Worm (Caenorhabditis elegans) whole organism, L4 larva: ENCODE data around the gene F08D12.3.

Source experiments
- D1046.2 ChIP-seq: fragments of 200-800 bp; sonication (Bioruptor generic); IDR thresholded peaks from 2 replicates; pipeline ENCODE4 v1.3.6; 2022; ENCODE audit warnings: missing genetic modification characterization, missing compliant biosample characterization
- F26F4.8 ChIP-seq: fragments of 200-800 bp; sonication (Bioruptor generic); conservative IDR thresholded peaks from 2 replicates; pipeline ENCODE4 v1.3.6; 2022; ENCODE audit warnings: missing genetic modification characterization, missing compliant biosample characterization
- F44E2.7 ChIP-seq: fragments of 200-800 bp; sonication (Bioruptor generic); IDR thresholded peaks from 2 replicates; pipeline ENCODE4 v2.1.2; 2022; ENCODE audit warnings: missing genetic modification characterization, missing compliant biosample characterization
- F49E8.2 ChIP-seq: sonication (generic microtip); optimal IDR thresholded peaks from 2 replicates; lab custom pipeline; 2016; ENCODE audit warnings: missing compliant biosample characterization, mild to moderate bottlenecking, missing genetic modification characterization, borderline replicate concordance
- T20F7.1 ChIP-seq: fragments of 200-800 bp; sonication (Bioruptor generic); optimal IDR thresholded peaks from 2 replicates; lab custom pipeline; 2018; ENCODE audit warnings: mild to moderate bottlenecking, missing genetic modification characterization, missing compliant biosample characterization
- Y105C5A.15 ChIP-seq: fragments of 200-800 bp; sonication (Bioruptor generic); IDR thresholded peaks from 2 replicates; pipeline ENCODE4 v1.3.6; 2022; ENCODE audit warnings: missing genetic modification characterization, missing compliant biosample characterization
- Y48G9A.11 ChIP-seq: fragments of 200-800 bp; sonication (Bioruptor generic); IDR thresholded peaks from 2 replicates; pipeline ENCODE4 v1.3.6; 2022; ENCODE audit warnings: missing genetic modification reagents, missing genetic modification characterization, missing compliant biosample characterization
- Y5F2A.4 ChIP-seq: fragments of 200-800 bp; sonication (Bioruptor generic); optimal IDR thresholded peaks from 2 replicates; lab custom pipeline; 2018; ENCODE audit warnings: mild to moderate bottlenecking, missing genetic modification characterization, missing compliant biosample characterization
- aha-1 ChIP-seq: fragments of 150-350 bp; peaks from one replicate; lab custom pipeline; 2014; ENCODE audit warnings: missing biosample characterization, missing genetic modification characterization
- arid-1 ChIP-seq: fragments of 200-800 bp; sonication (Bioruptor generic); conservative IDR thresholded peaks from 2 replicates; pipeline ENCODE4 v1.3.6; 2022; ENCODE audit warnings: missing genetic modification reagents, missing genetic modification characterization, missing compliant biosample characterization
- ceh-20 ChIP-seq: fragments of 200-800 bp; sonication (Bioruptor generic); IDR thresholded peaks from 2 replicates; pipeline ENCODE4 v1.3.6; 2022; ENCODE audit warnings: missing genetic modification reagents, missing genetic modification characterization, missing compliant biosample characterization
- ces-1 ChIP-seq: fragments of 150-350 bp; sonication (generic microtip); optimal IDR thresholded peaks from 4 replicates; lab custom pipeline; 2014; ENCODE audit warnings: missing biosample characterization, missing genetic modification reagents, missing genetic modification characterization
- ctbp-1 ChIP-seq: fragments of 200-800 bp; sonication (Bioruptor generic); IDR thresholded peaks from 2 replicates; pipeline ENCODE4 v1.3.6; 2022; ENCODE audit warnings: missing genetic modification reagents, missing genetic modification characterization, missing compliant biosample characterization
- daf-16 ChIP-seq, 3 experiments: sonication (generic microtip); optimal IDR thresholded peaks; 2 replicates each; lab custom pipeline; 2016 to 2017; ENCODE audit warnings: missing genetic modification characterization in 3 of 3, missing genetic modification reagents in 3 of 3, mild to moderate bottlenecking in 2 of 3, missing compliant biosample characterization in 2 of 3, missing biosample characterization in 1 of 3, moderate library complexity in 1 of 3
- daf-19 ChIP-seq: fragments of 200-800 bp; sonication (Bioruptor generic); conservative IDR thresholded peaks from 2 replicates; pipeline ENCODE4 v1.3.6; 2022; ENCODE audit warnings: missing genetic modification characterization, missing compliant biosample characterization
- dmd-6 ChIP-seq: fragments of 200-800 bp; sonication (Bioruptor generic); IDR thresholded peaks from 2 replicates; pipeline ENCODE4 v1.3.6; 2022; ENCODE audit warnings: missing genetic modification reagents, missing genetic modification characterization, missing compliant biosample characterization
- dmd-8 ChIP-seq: fragments of 200-800 bp; sonication (Bioruptor generic); IDR thresholded peaks from 2 replicates; pipeline ENCODE4 v1.3.6; 2022; ENCODE audit warnings: missing genetic modification characterization, missing compliant biosample characterization
- dmd-9 ChIP-seq: fragments of 200-800 bp; sonication (Bioruptor generic); IDR thresholded peaks from 2 replicates; pipeline ENCODE4 v1.3.6; 2022; ENCODE audit warnings: missing genetic modification reagents, missing genetic modification characterization, missing compliant biosample characterization
- egl-43 ChIP-seq: fragments of 200-800 bp; sonication (Bioruptor generic); IDR thresholded peaks from 2 replicates; pipeline ENCODE4 v1.3.6; 2022; ENCODE audit warnings: missing genetic modification reagents, missing genetic modification characterization, missing compliant biosample characterization
- gei-8 ChIP-seq: fragments of 200-800 bp; sonication (Bioruptor generic); optimal IDR thresholded peaks from 2 replicates; lab custom pipeline; 2018; ENCODE audit warnings: mild to moderate bottlenecking, missing genetic modification characterization, missing compliant biosample characterization
- lim-7 ChIP-seq: fragments of 200-800 bp; sonication (Bioruptor generic); IDR thresholded peaks from 2 replicates; pipeline ENCODE4 v1.3.6; 2022; ENCODE audit warnings: missing genetic modification characterization, missing compliant biosample characterization
- lin-1 ChIP-seq: fragments of 200-800 bp; sonication (Bioruptor generic); IDR thresholded peaks from 2 replicates; pipeline ENCODE4 v1.3.6; 2022; ENCODE audit warnings: missing genetic modification reagents, missing genetic modification characterization, missing compliant biosample characterization
- lin-13 ChIP-seq: fragments of 150-350 bp; optimal IDR thresholded peaks from 2 replicates; lab custom pipeline; 2014; ENCODE audit warnings: missing biosample characterization, missing genetic modification reagents, missing genetic modification characterization
- lin-29 ChIP-seq: fragments of 200-800 bp; sonication (Bioruptor generic); IDR thresholded peaks from 2 replicates; pipeline ENCODE4 v1.3.6; 2022; ENCODE audit warnings: missing genetic modification reagents, missing genetic modification characterization, missing compliant biosample characterization
- lin-38 ChIP-seq: fragments of 200-800 bp; sonication (Bioruptor generic); IDR thresholded peaks from 2 replicates; pipeline ENCODE4 v1.3.6; 2022; ENCODE audit warnings: missing genetic modification reagents, missing genetic modification characterization, missing compliant biosample characterization
- lsy-2 ChIP-seq, 2 experiments: fragments of 150-350 bp in 1 of 2; sonication (generic microtip) in 1 of 2; optimal IDR thresholded peaks; 2 replicates each; lab custom pipeline; 2014 to 2017; ENCODE audit warnings: missing biosample characterization in 2 of 2, missing genetic modification characterization in 2 of 2
- madf-9 ChIP-seq: fragments of 200-800 bp; sonication (Bioruptor generic); conservative IDR thresholded peaks from 2 replicates; pipeline ENCODE4 v1.3.6; 2022; ENCODE audit warnings: missing genetic modification reagents, missing genetic modification characterization, missing compliant biosample characterization
- mdt-29 ChIP-seq: fragments of 200-800 bp; sonication (Bioruptor generic); IDR thresholded peaks from 2 replicates; pipeline ENCODE4 v1.3.6; 2022; ENCODE audit warnings: missing genetic modification reagents, missing genetic modification characterization, missing compliant biosample characterization
- mes-2 ChIP-seq: sonication (generic microtip); optimal IDR thresholded peaks from 2 replicates; lab custom pipeline; 2016; ENCODE audit warnings: missing genotype, mild to moderate bottlenecking, missing genetic modification characterization, missing compliant biosample characterization; ENCODE audit not compliant: poor library complexity, severe bottlenecking
- nhr-11 ChIP-seq: fragments of 150-350 bp; optimal IDR thresholded peaks from 2 replicates; lab custom pipeline; 2014; ENCODE audit warnings: missing biosample characterization, missing genetic modification characterization
- nhr-25 ChIP-seq: sonication (generic microtip); optimal IDR thresholded peaks from 2 replicates; lab custom pipeline; 2017; ENCODE audit warnings: missing genetic modification characterization, mild to moderate bottlenecking, missing compliant biosample characterization, antibody characterized with exemption, moderate library complexity, borderline replicate concordance; ENCODE audit not compliant: insufficient read depth
- nhr-41 ChIP-seq: fragments of 200-800 bp; sonication (Bioruptor generic); IDR thresholded peaks from 2 replicates; pipeline ENCODE4 v1.3.6; 2022; ENCODE audit warnings: missing genetic modification reagents, missing genetic modification characterization, missing compliant biosample characterization
- nhr-42 ChIP-seq: fragments of 200-800 bp; sonication (Bioruptor generic); IDR thresholded peaks from 2 replicates; pipeline ENCODE4 v1.3.6; 2022; ENCODE audit warnings: missing genetic modification characterization, missing compliant biosample characterization
- nhr-76 ChIP-seq: fragments of 150-350 bp; optimal IDR thresholded peaks from 2 replicates; lab custom pipeline; 2014; ENCODE audit warnings: missing biosample characterization, missing genetic modification characterization
- pqm-1 ChIP-seq: sonication (generic microtip); optimal IDR thresholded peaks from 2 replicates; lab custom pipeline; 2017; ENCODE audit warnings: missing biosample characterization, missing genetic modification characterization
- set-16 ChIP-seq: fragments of 200-800 bp; sonication (Bioruptor generic); IDR thresholded peaks from 2 replicates; pipeline ENCODE4 v1.3.6; 2022; ENCODE audit warnings: missing genetic modification reagents, missing genetic modification characterization, missing compliant biosample characterization
- snpc-1.2 ChIP-seq: fragments of 200-800 bp; sonication (Bioruptor generic); IDR thresholded peaks from 2 replicates; pipeline ENCODE4 v1.3.6; 2022; ENCODE audit warnings: missing genetic modification reagents, missing genetic modification characterization, missing compliant biosample characterization
- spr-1 ChIP-seq: sonication (generic microtip); optimal IDR thresholded peaks from 2 replicates; lab custom pipeline; 2016; ENCODE audit warnings: mild to moderate bottlenecking, missing genetic modification characterization, missing compliant biosample characterization
- tra-1 ChIP-seq: fragments of 200-800 bp; sonication (Bioruptor generic); IDR thresholded peaks from 2 replicates; pipeline ENCODE4 v1.3.6; 2022; ENCODE audit warnings: missing genetic modification reagents, missing genetic modification characterization, missing compliant biosample characterization
- unc-39 ChIP-seq: sonication (generic microtip); optimal IDR thresholded peaks from 2 replicates; lab custom pipeline; 2017; ENCODE audit warnings: missing biosample characterization, missing genetic modification characterization
- unc-62 ChIP-seq, 3 experiments: fragments of 150-350 bp in 1 of 3; sonication (generic microtip); optimal IDR thresholded peaks in 2 of 3; peaks in 1 of 3; 1 replicate in 1 of 3; 2 replicates in 2 of 3; lab custom pipeline; 2014 to 2017; ENCODE audit warnings: missing biosample characterization in 3 of 3, missing genetic modification characterization in 3 of 3, missing genetic modification reagents in 3 of 3, missing genotype in 1 of 3
- vab-7 ChIP-seq: fragments of 200-800 bp; sonication (Bioruptor generic); IDR thresholded peaks from 2 replicates; pipeline ENCODE4 v1.3.6; 2022; ENCODE audit warnings: missing genetic modification reagents, missing genetic modification characterization, missing compliant biosample characterization
- ztf-11 ChIP-seq: fragments of 150-350 bp; optimal IDR thresholded peaks from 2 replicates; lab custom pipeline; 2014; ENCODE audit warnings: missing biosample characterization, missing genetic modification characterization

The F08D12.3 gene

ce11 chrII:2734735-2735134 is 44.6 kb upstream of the F08D12.3 start (continued):
- peak; percentile 15 for TF ChIP-seq nhr-25 (tag; lab: Kevin White, UChicago)
- peak; percentile 59 for TF ChIP-seq mes-2
- peak; percentile 70 for TF ChIP-seq aha-1 (tag; lab: Kevin White, UChicago)
- TF ChIP-seq lsy-2 (tag; optimal IDR thresholded peaks at IDR 0.05; lab: Kevin White, UChicago): peak in 1 of 2 experiments; percentile 30
- peak in 1 of 2 experiments; percentile 47 for TF ChIP-seq unc-62 (GFP tag; optimal IDR thresholded peaks at IDR 0.05 in 1 of 2; lab: Kevin White, UChicago)
- no peak for TF ChIP-seq unc-62 (tag; optimal IDR thresholded peaks at IDR 0.05; lab: Kevin White, UChicago)
- no peak for TF ChIP-seq Y48G9A.11 (GFP tag; lab: Robert Waterston, UW)
- TF ChIP-seq daf-19 (GFP tag; lab: Robert Waterston, UW): no peak

ce11 chrII:2735192-2735591 is 44.2 kb upstream of the F08D12.3 start, which contains the start of gene wdr-31:
TSS of gene wdr-31 (minus strand) at chrII:2735292.
- TF ChIP-seq Y105C5A.15 (GFP tag; lab: Robert Waterston, UW): no peak
- TF ChIP-seq unc-39: no peak
- TF ChIP-seq ztf-11: no peak
- no peak for TF ChIP-seq lin-1 (GFP tag; lab: Robert Waterston, UW)
- TF ChIP-seq dmd-6 (GFP tag; lab: Robert Waterston, UW): no peak
- TF ChIP-seq gei-8 (GFP tag; lab: Kevin White, UChicago): no peak
- no peak for TF ChIP-seq T20F7.1 (GFP tag; lab: Kevin White, UChicago)
- TF ChIP-seq Y5F2A.4 (GFP tag; lab: Kevin White, UChicago): no peak

- peak; percentile 43 for TF ChIP-seq mes-2
- peak; percentile 65 for TF ChIP-seq snpc-1.2 (GFP tag; lab: Robert Waterston, UW)
- peak; percentile 44; the same call in 1 of the 2 replicates for TF ChIP-seq dmd-9 (GFP tag; lab: Robert Waterston, UW)
- TF ChIP-seq nhr-41 (GFP tag; lab: Robert Waterston, UW): 0 out of 2 replicates have a peak, but pooled peaks have one; percentile 31
- TF ChIP-seq nhr-42 (GFP tag; lab: Robert Waterston, UW): no peak
- no peak for TF ChIP-seq Y5F2A.4 (GFP tag; lab: Kevin White, UChicago)
- TF ChIP-seq lin-29 (GFP tag; lab: Robert Waterston, UW): no peak
- peak; percentile 67; the same call in 1 of the 2 replicates for TF ChIP-seq lim-7 (GFP tag; lab: Robert Waterston, UW)
- peak; percentile 46 for TF ChIP-seq lin-13
- TF ChIP-seq spr-1: peak; percentile 6
- TF ChIP-seq lin-38 (GFP tag; lab: Robert Waterston, UW): peak; percentile 63
- no peak for TF ChIP-seq daf-16 (GFP tag; optimal IDR thresholded peaks at IDR 0.05; lab: Kevin White, UChicago)
- peak; percentile 13 for TF ChIP-seq daf-16 (tag; optimal IDR thresholded peaks at IDR 0.05; lab: Kevin White, UChicago)
- TF ChIP-seq ctbp-1 (GFP tag; lab: Robert Waterston, UW): no peak
- peak; percentile 11; the same call in 1 of the 2 replicates for TF ChIP-seq ceh-20 (GFP tag; lab: Robert Waterston, UW)
- TF ChIP-seq set-16: peak; percentile 79
- TF ChIP-seq nhr-11: no peak
- no peak for TF ChIP-seq madf-9
- 0 out of 2 replicates have a peak, but pooled peaks have one; percentile 42 for TF ChIP-seq dmd-8
- 0 out of 2 replicates have a peak, but pooled peaks have one; percentile 44 for TF ChIP-seq tra-1
- TF ChIP-seq mdt-29 (GFP tag; lab: Robert Waterston, UW): peak; percentile 52; the same call in 1 of the 2 replicates
- TF ChIP-seq arid-1 (GFP tag; lab: Robert Waterston, UW): no peak
- TF ChIP-seq F49E8.2 (tag; lab: Kevin White, UChicago): no peak
- peak; percentile 45; the same call in 1 of the 2 replicates for TF ChIP-seq vab-7 (GFP tag; lab: Robert Waterston, UW)
- 0 out of 2 replicates have a peak, but pooled peaks have one; percentile 61 for TF ChIP-seq Y105C5A.15 (GFP tag; lab: Robert Waterston, UW)
- peak; percentile 64; the same call in 1 of the 2 replicates for TF ChIP-seq F26F4.8 (GFP tag; lab: Robert Waterston, UW)
- no peak for TF ChIP-seq nhr-76 (tag; lab: Kevin White, UChicago)
- peak; percentile 80 for TF ChIP-seq aha-1 (tag; lab: Kevin White, UChicago)
- peak; percentile 29; the same call in 1 of the 2 replicates for TF ChIP-seq dmd-6 (GFP tag; lab: Robert Waterston, UW)
- peak; percentile 66 for TF ChIP-seq Y48G9A.11 (GFP tag; lab: Robert Waterston, UW)
- 0 out of 2 replicates have a peak, but pooled peaks have one; percentile 71 for TF ChIP-seq F44E2.7
- TF ChIP-seq ces-1 (GFP tag; lab: Kevin White, UChicago): no peak
- TF ChIP-seq D1046.2: 0 out of 2 replicates have a peak, but pooled peaks have one; percentile 19
- TF ChIP-seq egl-43: peak; percentile 82
- TF ChIP-seq pqm-1 (tag; lab: Kevin White, UChicago): no peak
- TF ChIP-seq, all 104 proteins: peak for 23
Measured at ce11 chrII:2735644-2736043, 43.7 kb upstream of the F08D12.3 start.
